Worm (Caenorhabditis elegans) whole organism, L4/young adult: ENCODE data around the gene uda-1.

Source experiments
- dao-5 ChIP-seq: sonication (generic microtip); optimal IDR thresholded peaks from 2 replicates; lab custom pipeline; 2016; ENCODE audit warnings: missing genotype, missing genetic modification characterization, moderate library complexity, missing compliant biosample characterization
- him-1 ChIP-seq: sonication (generic microtip); optimal IDR thresholded peaks from 2 replicates; lab custom pipeline; 2016; ENCODE audit warnings: missing genotype, missing genetic modification reagents, missing genetic modification characterization, missing compliant biosample characterization

DNA sequence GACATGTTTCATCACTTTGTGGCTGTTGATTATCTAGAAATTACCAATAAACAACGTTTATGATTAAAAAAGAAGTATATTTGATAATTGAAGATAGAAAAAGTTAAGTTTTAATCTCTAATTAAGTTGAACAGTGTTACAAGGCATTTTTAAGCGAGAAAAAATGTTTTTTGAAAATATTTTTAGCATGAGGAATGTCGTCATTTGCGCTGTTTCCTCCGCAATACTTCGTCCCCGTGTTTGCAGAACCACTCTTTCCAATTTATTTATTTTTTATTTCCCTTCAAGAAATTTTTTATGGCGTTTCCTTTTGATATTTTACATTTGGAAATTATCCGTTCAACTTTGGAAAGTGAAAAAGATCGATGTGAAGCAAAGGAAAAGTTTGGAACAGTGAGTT lies 12.9 kb upstream of the uda-1 start, which contains the start of the genes rde-1 and trpp-6:
- TF ChIP-seq him-1 (tag; lab: Kevin White, UChicago) (no peak), dao-5 (tag; lab: Kevin White, UChicago) (no peak)
